Fruit fly (Drosophila melanogaster) whole organism, embryonic: Measurements from ENCODE around the gene Blos4.

ENCODE experiments used
- CG15601 ChIP-seq: fragments of 200-800 bp; sonication (Bioruptor generic); optimal IDR thresholded peaks from 3 replicates; lab custom pipeline; 2019; ENCODE audit warnings: missing biosample characterization, mild to moderate bottlenecking, missing genetic modification characterization, moderate library complexity
- CG7745 ChIP-seq: fragments of 200-800 bp; sonication (Bioruptor generic); optimal IDR thresholded peaks from 2 replicates; lab custom pipeline; 2018; ENCODE audit warnings: missing biosample characterization, mild to moderate bottlenecking, missing genetic modification characterization, moderate library complexity
- CG8089 ChIP-seq: fragments of 200-800 bp; sonication (Bioruptor generic); optimal IDR thresholded peaks from 3 replicates; lab custom pipeline; 2016; ENCODE audit warnings: missing biosample characterization, missing genetic modification characterization
- Dll ChIP-seq: fragments of 200-800 bp; sonication (Bioruptor generic); IDR thresholded peaks from 4 replicates; pipeline ENCODE4 v1.3.6; 2022; ENCODE audit warnings: missing biosample characterization, missing genetic modification characterization; ENCODE audit not compliant: partially characterized antibody
- Fer1 ChIP-seq: fragments of 200-800 bp; sonication (Bioruptor generic); optimal IDR thresholded peaks from 2 replicates; lab custom pipeline; 2017; ENCODE audit warnings: missing biosample characterization, mild to moderate bottlenecking, missing genetic modification characterization
- tx ChIP-seq: fragments of 200-800 bp; sonication (Bioruptor generic); optimal IDR thresholded peaks from 2 replicates; lab custom pipeline; 2016; ENCODE audit warnings: missing biosample characterization, missing genetic modification characterization
- zfh2 ChIP-seq: fragments of 200-800 bp; sonication (Bioruptor generic); optimal IDR thresholded peaks from 2 replicates; lab custom pipeline; 2016; ENCODE audit warnings: missing biosample characterization, missing genetic modification characterization

- TF ChIP-seq CG8089 (no peak), Dll (GFP tag; lab: Robert Waterston, UW) (no peak; the same call in 3 of the 4 replicates), Fer1 (GFP tag; lab: Kevin White, UChicago) (no peak), tx (GFP tag; lab: Kevin White, UChicago) (no peak), CG15601 (tag; lab: Kevin White, UChicago) (no peak), zfh2 (no peak), CG7745 (tag; lab: Kevin White, UChicago) (no peak)
Observed at dm6 chr3L:10876036-10876435, 2.8 kb upstream of the Blos4 start.
